Worm (Caenorhabditis elegans) whole organism, young adult: ENCODE measurements around the gene C08G9.1.

ENCODE experiments used
- F39B2.1 ChIP-seq: fragments of 200-800 bp; sonication (Bioruptor generic); IDR thresholded peaks from 2 replicates; pipeline ENCODE4 v1.3.6; 2022; ENCODE audit warnings: missing genetic modification reagents, missing genetic modification characterization, missing compliant biosample characterization
- attf-3 ChIP-seq: fragments of 200-800 bp; sonication (Bioruptor generic); conservative IDR thresholded peaks from 2 replicates; pipeline ENCODE4 v1.3.6; 2022; ENCODE audit warnings: missing genetic modification reagents, missing genetic modification characterization, missing compliant biosample characterization
- bed-2 ChIP-seq: fragments of 200-800 bp; sonication (Bioruptor generic); IDR thresholded peaks from 2 replicates; pipeline ENCODE4 v1.3.6; 2022; ENCODE audit warnings: missing genetic modification reagents, missing genetic modification characterization, missing compliant biosample characterization
- egl-44 ChIP-seq: fragments of 200-800 bp; sonication (Bioruptor generic); IDR thresholded peaks from 2 replicates; pipeline ENCODE4 v1.3.6; 2022; ENCODE audit warnings: missing genetic modification reagents, missing genetic modification characterization, missing compliant biosample characterization
- him-1 ChIP-seq: sonication (generic microtip); optimal IDR thresholded peaks from 2 replicates; lab custom pipeline; 2016; ENCODE audit warnings: missing genotype, missing genetic modification reagents, missing genetic modification characterization, missing compliant biosample characterization
- mes-4 ChIP-seq: sonication (generic microtip); optimal IDR thresholded peaks from 2 replicates; lab custom pipeline; 2016; ENCODE audit warnings: missing genotype, missing genetic modification characterization, missing compliant biosample characterization
- nfya-1 ChIP-seq: sonication (generic microtip); optimal IDR thresholded peaks from 2 replicates; lab custom pipeline; 2017; ENCODE audit warnings: antibody characterized with exemption, missing compliant biosample characterization, missing genetic modification characterization, borderline replicate concordance; ENCODE audit not compliant: insufficient read depth
- pha-4 ChIP-seq: fragments of 150-350 bp; sonication (generic microtip); optimal IDR thresholded peaks from 2 replicates; lab custom pipeline; 2014; ENCODE audit warnings: missing biosample characterization, missing genetic modification reagents, missing genetic modification characterization
- sea-2 ChIP-seq: fragments of 200-800 bp; sonication (Bioruptor generic); IDR thresholded peaks from 2 replicates; pipeline ENCODE4 v1.3.6; 2022; ENCODE audit warnings: missing genetic modification characterization, missing compliant biosample characterization
- snpc-4 ChIP-seq, 5 experiments: fragments of 150-350 bp in 1 of 5; sonication (generic microtip) in 4 of 5; optimal IDR thresholded peaks; 2 replicates each; lab custom pipeline; 2014 to 2018; ENCODE audit warnings: missing genetic modification characterization in 5 of 5, missing biosample characterization in 3 of 5, antibody characterized with exemption in 2 of 5, mild to moderate bottlenecking in 2 of 5, missing compliant biosample characterization in 2 of 5, missing genotype in 2 of 5, moderate library complexity in 2 of 5, missing genetic modification reagents in 1 of 5
- unc-130 ChIP-seq: sonication (generic microtip); optimal IDR thresholded peaks from 2 replicates; lab custom pipeline; 2016; ENCODE audit warnings: missing genetic modification reagents, missing genetic modification characterization, missing compliant biosample characterization
- unc-62 ChIP-seq: fragments of 150-350 bp; optimal IDR thresholded peaks from 2 replicates; lab custom pipeline; 2014; ENCODE audit warnings: missing biosample characterization, missing genetic modification reagents, missing genetic modification characterization
- zfh-2 ChIP-seq: fragments of 200-800 bp; sonication (Bioruptor generic); conservative IDR thresholded peaks from 2 replicates; pipeline ENCODE4 v1.3.6; 2022; ENCODE audit warnings: missing genetic modification reagents, missing genetic modification characterization, missing compliant biosample characterization
- ztf-3 ChIP-seq: fragments of 200-800 bp; sonication (Bioruptor generic); optimal IDR thresholded peaks from 2 replicates; lab custom pipeline; 2018; ENCODE audit warnings: mild to moderate bottlenecking, missing genetic modification characterization, missing compliant biosample characterization

ce11 chrIV:7672872-7673271 is 14.3 kb downstream of the C08G9.1 start, which contains the start of gene C08G9.2:
- no peak for TF ChIP-seq unc-62 (GFP tag; lab: Kevin White, UChicago)
- TF ChIP-seq egl-44 (GFP tag; lab: Robert Waterston, UW), result no peak
- TF ChIP-seq attf-3 (GFP tag; lab: Robert Waterston, UW), result no peak
- no peak for TF ChIP-seq zfh-2 (GFP tag; lab: Robert Waterston, UW)
- TF ChIP-seq nfya-1 (tag; lab: Kevin White, UChicago), result no peak
- no peak for TF ChIP-seq pha-4 (tag; lab: Kevin White, UChicago)
- no peak for TF ChIP-seq snpc-4 (GFP tag; optimal IDR thresholded peaks at IDR 0.05; lab: Kevin White, UChicago)
- TF ChIP-seq snpc-4 (tag; optimal IDR thresholded peaks at IDR 0.05; lab: Kevin White, UChicago), result no peak
- TF ChIP-seq F39B2.1 (GFP tag; lab: Robert Waterston, UW), result no peak
- no peak for TF ChIP-seq bed-2 (GFP tag; lab: Robert Waterston, UW)
- no peak for TF ChIP-seq him-1 (tag; lab: Kevin White, UChicago)
- TF ChIP-seq unc-130 (GFP tag; lab: Kevin White, UChicago), result no peak
- TF ChIP-seq sea-2 (GFP tag; lab: Robert Waterston, UW), result no peak
- TF ChIP-seq mes-4 (tag; lab: Kevin White, UChicago), result no peak
- TF ChIP-seq ztf-3, result no peak
